Worm (Caenorhabditis elegans) whole organism, L3 larva: ENCODE results near the gene ser-2.

Experiments
- aly-2 ChIP-seq: fragments of 150-350 bp; optimal IDR thresholded peaks from 2 replicates; lab custom pipeline; 2014; ENCODE audit warnings: missing biosample characterization, missing genetic modification characterization
- ceh-16 ChIP-seq: sonication (generic microtip); optimal IDR thresholded peaks from 2 replicates; lab custom pipeline; 2017; ENCODE audit warnings: missing biosample characterization, missing genetic modification characterization
- elt-2 ChIP-seq: sonication (generic microtip); optimal IDR thresholded peaks from 2 replicates; lab custom pipeline; 2016; ENCODE audit warnings: missing genetic modification reagents, mild to moderate bottlenecking, missing genetic modification characterization, missing compliant biosample characterization
- lin-15B ChIP-seq: fragments of 150-350 bp; optimal IDR thresholded peaks from 2 replicates; lab custom pipeline; 2014; ENCODE audit warnings: missing biosample characterization, missing genetic modification characterization
- mdl-1 ChIP-seq: fragments of 150-350 bp; optimal IDR thresholded peaks from 2 replicates; lab custom pipeline; 2014; ENCODE audit warnings: missing biosample characterization, missing genetic modification characterization
- nhr-237 ChIP-seq: fragments of 150-350 bp; optimal IDR thresholded peaks from 2 replicates; lab custom pipeline; 2014; ENCODE audit warnings: missing biosample characterization, missing genetic modification characterization
- nhr-25 ChIP-seq: sonication (generic microtip); optimal IDR thresholded peaks from 2 replicates; lab custom pipeline; 2017; ENCODE audit warnings: missing biosample characterization, missing genetic modification characterization
- nhr-76 ChIP-seq: fragments of 150-350 bp; sonication (generic microtip); optimal IDR thresholded peaks from 5 replicates; lab custom pipeline; 2014; ENCODE audit warnings: missing biosample characterization, missing genetic modification characterization
- pqm-1 ChIP-seq: fragments of 150-350 bp; optimal IDR thresholded peaks from 2 replicates; lab custom pipeline; 2017; ENCODE audit warnings: missing biosample characterization, missing genetic modification characterization, inconsistent platforms
- tbx-2 ChIP-seq: sonication (generic microtip); optimal IDR thresholded peaks from 2 replicates; lab custom pipeline; 2016; ENCODE audit warnings: mild to moderate bottlenecking, missing genetic modification characterization, missing compliant biosample characterization
- zag-1 ChIP-seq: fragments of 150-350 bp; optimal IDR thresholded peaks from 2 replicates; lab custom pipeline; 2014; ENCODE audit warnings: missing biosample characterization, missing genetic modification characterization

- TF ChIP-seq mdl-1 (tag; lab: Kevin White, UChicago) (no peak), ceh-16 (no peak), zag-1 (tag; lab: Kevin White, UChicago) (no peak), elt-2 (tag; lab: Kevin White, UChicago) (no peak), aly-2 (no peak), nhr-25 (no peak), lin-15B (tag; lab: Kevin White, UChicago) (no peak), nhr-76 (no peak), nhr-237 (tag; lab: Kevin White, UChicago) (no peak), pqm-1 (tag; lab: Kevin White, UChicago) (no peak), tbx-2 (tag; lab: Kevin White, UChicago) (no peak)
Measured at ce11 chrX:15262423-15262822, 40.3 kb downstream of the ser-2 start, which contains the start of gene F46F2.5.
